Fruit fly (Drosophila melanogaster) whole organism, pupa: ENCODE measurements around the gene grn.

Experiments
- CG10348 ChIP-seq: fragments of 200-800 bp; sonication (Bioruptor generic); IDR thresholded peaks from 2 replicates; pipeline ENCODE4 v1.3.6; 2022; ENCODE audit warnings: missing biosample characterization, missing genetic modification characterization
- CG12605 ChIP-seq: fragments of 200-800 bp; sonication (Bioruptor generic); IDR thresholded peaks from 2 replicates; pipeline ENCODE4 v1.3.6; 2022; ENCODE audit warnings: missing biosample characterization, missing genetic modification characterization
- CG13204 ChIP-seq: fragments of 200-800 bp; sonication (Bioruptor generic); optimal IDR thresholded peaks from 2 replicates; lab custom pipeline; 2018; ENCODE audit warnings: missing biosample characterization, mild to moderate bottlenecking, missing genetic modification characterization, moderate library complexity
- CG14655 ChIP-seq: fragments of 200-800 bp; sonication (Bioruptor generic); optimal IDR thresholded peaks from 3 replicates; lab custom pipeline; 2017; ENCODE audit warnings: mild to moderate bottlenecking, missing biosample characterization, missing genetic modification reagents, missing genetic modification characterization
- CG15710 ChIP-seq: fragments of 200-800 bp; sonication (Bioruptor generic); optimal IDR thresholded peaks from 2 replicates; lab custom pipeline; 2018; ENCODE audit warnings: missing biosample characterization, mild to moderate bottlenecking, missing genetic modification characterization, moderate library complexity
- CG17806 ChIP-seq: fragments of 200-800 bp; sonication (Bioruptor generic); optimal IDR thresholded peaks from 2 replicates; lab custom pipeline; 2018; ENCODE audit warnings: missing biosample characterization, mild to moderate bottlenecking, missing genetic modification characterization, moderate library complexity
- CG32121 ChIP-seq: fragments of 200-800 bp; sonication (Bioruptor generic); IDR thresholded peaks from 2 replicates; pipeline ENCODE4 v1.3.6; 2022; ENCODE audit warnings: missing biosample characterization, missing genetic modification characterization
- CG34367 ChIP-seq: fragments of 200-800 bp; sonication (Bioruptor generic); optimal IDR thresholded peaks from 2 replicates; lab custom pipeline; 2018; ENCODE audit warnings: missing biosample characterization, mild to moderate bottlenecking, missing genetic modification characterization
- CG4496 ChIP-seq: fragments of 200-800 bp; sonication (Bioruptor generic); IDR thresholded peaks from 3 replicates; pipeline ENCODE4 v1.3.6; 2022; ENCODE audit warnings: missing biosample characterization, missing genetic modification characterization
- CG8159 ChIP-seq: fragments of 200-800 bp; sonication (Bioruptor generic); optimal IDR thresholded peaks from 3 replicates; lab custom pipeline; 2018; ENCODE audit warnings: missing biosample characterization, mild to moderate bottlenecking, missing genetic modification characterization, moderate library complexity
- CG8301 ChIP-seq: fragments of 200-800 bp; sonication (Bioruptor generic); optimal IDR thresholded peaks from 2 replicates; lab custom pipeline; 2018; ENCODE audit warnings: missing biosample characterization, mild to moderate bottlenecking, missing genetic modification characterization
- CG9948 ChIP-seq: fragments of 200-800 bp; sonication (Bioruptor generic); optimal IDR thresholded peaks from 2 replicates; lab custom pipeline; 2018; ENCODE audit warnings: missing biosample characterization, mild to moderate bottlenecking, missing genetic modification characterization, moderate library complexity
- D1 ChIP-seq: fragments of 200-800 bp; sonication (Bioruptor generic); optimal IDR thresholded peaks from 2 replicates; lab custom pipeline; 2018; ENCODE audit warnings: missing biosample characterization, mild to moderate bottlenecking, missing genetic modification characterization, moderate library complexity
- EcR ChIP-seq: fragments of 200-800 bp; sonication (Bioruptor generic); optimal IDR thresholded peaks from 3 replicates; lab custom pipeline; 2019; ENCODE audit warnings: missing biosample characterization, missing genetic modification characterization, mild to moderate bottlenecking, moderate library complexity, missing genetic modification reagents
- Ets98B ChIP-seq: fragments of 200-800 bp; sonication (Bioruptor generic); IDR thresholded peaks from 2 replicates; pipeline ENCODE4 v1.3.6; 2022; ENCODE audit warnings: missing biosample characterization, missing genetic modification characterization
- Pif1A ChIP-seq: fragments of 200-800 bp; sonication (Bioruptor generic); optimal IDR thresholded peaks from 3 replicates; lab custom pipeline; 2016; ENCODE audit warnings: missing biosample characterization, missing genetic modification characterization
- Pif1B ChIP-seq: fragments of 200-800 bp; sonication (Bioruptor generic); optimal IDR thresholded peaks from 3 replicates; lab custom pipeline; 2016; ENCODE audit warnings: missing biosample characterization, missing genetic modification characterization
- Snoo ChIP-seq: fragments of 200-800 bp; sonication (Bioruptor generic); optimal IDR thresholded peaks from 3 replicates; lab custom pipeline; 2017; ENCODE audit warnings: missing biosample characterization, mild to moderate bottlenecking, missing genetic modification characterization, inconsistent platforms
- fd96Ca ChIP-seq: fragments of 200-800 bp; sonication (Bioruptor generic); IDR thresholded peaks from 3 replicates; pipeline ENCODE4 v1.3.6; 2022; ENCODE audit warnings: missing biosample characterization, missing genetic modification characterization
- gl ChIP-seq: fragments of 200-800 bp; sonication (Bioruptor generic); optimal IDR thresholded peaks from 2 replicates; lab custom pipeline; 2018; ENCODE audit warnings: missing biosample characterization, mild to moderate bottlenecking, missing genetic modification characterization
- rn ChIP-seq: fragments of 200-800 bp; sonication (Bioruptor generic); IDR thresholded peaks from 2 replicates; pipeline ENCODE4 v1.3.6; 2022; ENCODE audit warnings: missing biosample characterization, missing genetic modification characterization

Gene grn

DNA sequence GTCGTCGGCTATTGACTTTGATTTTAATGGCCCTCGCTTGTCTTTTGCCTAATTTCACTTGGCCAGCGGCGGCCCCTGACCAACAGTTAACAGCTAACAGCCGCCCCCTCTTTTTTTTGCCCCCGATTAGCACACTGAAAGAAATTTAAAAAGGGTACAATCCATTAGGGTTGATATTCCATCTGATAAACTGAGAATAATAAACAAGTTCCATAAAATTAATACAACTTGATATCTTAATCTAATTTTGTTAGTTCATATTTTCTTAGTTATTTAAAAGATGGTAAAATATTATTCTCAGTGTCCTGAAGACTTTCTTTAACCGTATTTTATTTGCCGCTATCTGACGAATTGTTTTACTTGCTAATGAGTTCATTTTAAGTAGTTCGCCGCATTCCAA is 8.2 kb upstream of the grn start:
- TF ChIP-seq Ets98B (GFP tag; lab: Robert Waterston, UW) (no peak), CG12605 (GFP tag; lab: Robert Waterston, UW) (no peak), CG8301 (tag; lab: Kevin White, UChicago) (no peak), CG10348 (GFP tag; lab: Robert Waterston, UW) (no peak)

DNA sequence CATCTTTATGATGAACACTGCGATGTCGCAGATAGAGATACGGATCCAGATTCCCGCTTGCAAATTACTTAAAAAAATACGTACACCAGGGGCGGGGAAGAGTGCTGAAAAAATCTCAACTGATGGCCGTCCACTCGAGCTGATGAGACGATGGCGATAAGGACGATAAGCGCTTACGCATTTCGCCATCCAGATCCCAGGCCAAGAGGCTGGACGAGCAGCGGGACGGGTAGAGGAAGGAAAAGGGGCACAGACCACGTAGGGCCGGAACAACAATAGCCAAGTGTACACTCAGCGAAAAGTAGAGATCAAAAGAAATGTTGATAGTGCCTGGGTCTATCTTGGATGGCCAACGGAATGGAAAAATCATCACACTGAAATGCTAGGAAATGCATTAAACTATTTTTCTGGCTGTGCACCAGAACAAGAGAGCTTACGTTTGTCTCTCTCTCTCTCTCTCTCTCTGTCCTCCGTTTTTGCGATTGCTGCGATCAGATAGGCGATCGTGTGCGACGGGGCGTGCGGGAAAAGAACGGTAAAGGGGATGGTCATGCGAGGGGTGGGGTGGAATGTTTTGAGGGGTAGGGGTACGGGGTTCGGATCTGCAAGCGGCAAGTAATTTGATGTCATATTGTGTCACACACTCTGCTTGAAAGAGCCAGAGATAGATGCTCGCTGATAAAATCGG is 6.3 kb upstream of the grn start:
- TF ChIP-seq rn (GFP tag; lab: Robert Waterston, UW) (no peak), D1 (tag; lab: Kevin White, UChicago) (no peak), CG34367 (no peak), Pif1A (no peak), CG17806 (peak; percentile 7), CG12605 (GFP tag; lab: Robert Waterston, UW) (no peak), CG4496 (GFP tag; lab: Robert Waterston, UW) (no peak), CG10348 (GFP tag; lab: Robert Waterston, UW) (no peak), CG8301 (tag; lab: Kevin White, UChicago) (no peak), EcR (GFP tag; lab: Kevin White, UChicago) (no peak), CG8159 (tag; lab: Kevin White, UChicago) (peak; percentile 27), gl (tag; lab: Kevin White, UChicago) (no peak), fd96Ca (GFP tag; lab: Robert Waterston, UW) (0 out of 3 replicates have a peak, but pooled peaks have one; percentile 9)

DNA sequence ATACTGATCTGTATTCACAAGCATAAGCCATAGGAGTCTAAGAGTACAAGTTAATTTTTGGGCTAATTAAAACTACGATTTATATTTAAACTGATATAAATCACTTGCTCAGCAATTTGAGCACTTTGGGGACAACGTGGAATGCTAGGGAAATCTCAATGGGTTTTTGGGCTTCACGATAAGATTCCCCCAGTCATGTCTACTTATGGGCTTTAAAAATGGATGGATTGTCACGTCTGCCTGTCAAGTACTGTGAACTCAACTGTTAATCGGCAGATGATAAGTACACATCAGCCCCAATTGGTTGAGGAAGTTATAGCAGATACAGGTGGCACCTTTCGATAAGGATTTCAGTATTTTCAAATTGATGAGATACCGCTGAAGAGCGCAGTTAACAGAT is 2.3 kb upstream of the grn start:
- TF ChIP-seq EcR (GFP tag; lab: Kevin White, UChicago) (no peak), CG12605 (GFP tag; lab: Robert Waterston, UW) (no peak), CG14655 (GFP tag; lab: Kevin White, UChicago) (no peak), CG15710 (tag; lab: Kevin White, UChicago) (no peak), Snoo (no peak), Ets98B (GFP tag; lab: Robert Waterston, UW) (no peak), CG8159 (tag; lab: Kevin White, UChicago) (no peak), rn (GFP tag; lab: Robert Waterston, UW) (no peak), CG4496 (GFP tag; lab: Robert Waterston, UW) (no peak), Pif1B (no peak), CG34367 (no peak), CG13204 (no peak), fd96Ca (GFP tag; lab: Robert Waterston, UW) (no peak), CG17806 (no peak)

dm6 chr3R:8180376-8181011 is 750 bp downstream of the grn start:
- TF ChIP-seq CG13204 (no peak), CG34367 (no peak), CG4496 (GFP tag; lab: Robert Waterston, UW) (no peak), fd96Ca (GFP tag; lab: Robert Waterston, UW) (no peak), CG10348 (GFP tag; lab: Robert Waterston, UW) (no peak), CG8301 (tag; lab: Kevin White, UChicago) (no peak), rn (GFP tag; lab: Robert Waterston, UW) (no peak), CG32121 (no peak), CG15710 (tag; lab: Kevin White, UChicago) (no peak), gl (tag; lab: Kevin White, UChicago) (no peak), Ets98B (GFP tag; lab: Robert Waterston, UW) (no peak), Pif1B (no peak), CG8159 (tag; lab: Kevin White, UChicago) (no peak)

- TF ChIP-seq CG8301 (tag; lab: Kevin White, UChicago) (no peak), Snoo (no peak), EcR (GFP tag; lab: Kevin White, UChicago) (no peak), Ets98B (GFP tag; lab: Robert Waterston, UW) (no peak), rn (GFP tag; lab: Robert Waterston, UW) (no peak), Pif1A (no peak), CG15710 (tag; lab: Kevin White, UChicago) (no peak), Pif1B (no peak), CG9948 (tag; lab: Kevin White, UChicago) (no peak), CG12605 (GFP tag; lab: Robert Waterston, UW) (no peak), CG13204 (no peak), fd96Ca (GFP tag; lab: Robert Waterston, UW) (no peak), CG10348 (GFP tag; lab: Robert Waterston, UW) (no peak), CG17806 (no peak)
Measured at dm6 chr3R:8176058-8176673, 5.1 kb downstream of the grn start.
